Fruit fly (Drosophila melanogaster) whole organism, embryonic: ENCODE data around the gene Blos4.

Experiments used
- Ada2b ChIP-seq: fragments of 200-800 bp; sonication (Bioruptor generic); IDR thresholded peaks from 2 replicates; pipeline ENCODE4 v1.3.6; 2022; ENCODE audit warnings: missing biosample characterization, missing genetic modification characterization
- Atf6 ChIP-seq: fragments of 200-800 bp; sonication (Bioruptor generic); IDR thresholded peaks from 2 replicates; pipeline ENCODE4 v1.3.6; 2022; ENCODE audit warnings: missing biosample characterization, missing genetic modification characterization
- CG10274 ChIP-seq: fragments of 200-800 bp; sonication (Bioruptor generic); optimal IDR thresholded peaks from 3 replicates; lab custom pipeline; 2017; ENCODE audit warnings: missing biosample characterization, mild to moderate bottlenecking, missing genetic modification characterization
- CG10959 ChIP-seq: fragments of 200-800 bp; sonication (Bioruptor generic); IDR thresholded peaks from 2 replicates; pipeline ENCODE4 v1.3.6; 2022; ENCODE audit warnings: missing biosample characterization, missing genetic modification characterization
- CG11456 ChIP-seq: fragments of 200-800 bp; sonication (Bioruptor generic); IDR thresholded peaks from 3 replicates; pipeline ENCODE4 v1.3.6; 2022; ENCODE audit warnings: missing biosample characterization, missing genetic modification characterization
- CG12104 ChIP-seq: fragments of 200-800 bp; sonication (Bioruptor generic); optimal IDR thresholded peaks from 3 replicates; lab custom pipeline; 2016; ENCODE audit warnings: missing biosample characterization, missing genetic modification characterization
- CG12155 ChIP-seq: fragments of 200-800 bp; sonication (Bioruptor generic); optimal IDR thresholded peaks from 3 replicates; lab custom pipeline; 2016; ENCODE audit warnings: missing biosample characterization, missing genetic modification characterization
- CG13624 ChIP-seq: fragments of 200-800 bp; sonication (Bioruptor generic); optimal IDR thresholded peaks from 2 replicates; lab custom pipeline; 2016; ENCODE audit warnings: missing biosample characterization, missing genetic modification characterization
- CG14014 ChIP-seq: fragments of 200-800 bp; sonication (Bioruptor generic); IDR thresholded peaks from 2 replicates; pipeline ENCODE4 v1.3.6; 2022; ENCODE audit warnings: missing biosample characterization, missing genetic modification characterization
- CG15696 ChIP-seq: fragments of 200-800 bp; sonication (Bioruptor generic); optimal IDR thresholded peaks from 2 replicates; lab custom pipeline; 2019; ENCODE audit warnings: missing biosample characterization, mild to moderate bottlenecking, missing genetic modification characterization, moderate library complexity
- CG16815 ChIP-seq: fragments of 200-800 bp; sonication (Bioruptor generic); optimal IDR thresholded peaks from 3 replicates; lab custom pipeline; 2017; ENCODE audit warnings: missing biosample characterization, mild to moderate bottlenecking, missing genetic modification characterization
- CG17802 ChIP-seq: fragments of 200-800 bp; sonication (Bioruptor generic); optimal IDR thresholded peaks from 2 replicates; lab custom pipeline; 2018; ENCODE audit warnings: missing biosample characterization, mild to moderate bottlenecking, missing genetic modification characterization, moderate library complexity
- CG1792 ChIP-seq: fragments of 200-800 bp; sonication (Bioruptor generic); optimal IDR thresholded peaks from 2 replicates; lab custom pipeline; 2016; ENCODE audit warnings: missing biosample characterization, missing genetic modification characterization
- CG2712 ChIP-seq: fragments of 200-800 bp; optimal IDR thresholded peaks from 3 replicates; lab custom pipeline; 2019; ENCODE audit warnings: missing biosample characterization, mild to moderate bottlenecking, missing genetic modification characterization, moderate library complexity
- CG33213 ChIP-seq: fragments of 200-800 bp; sonication (Bioruptor generic); optimal IDR thresholded peaks from 3 replicates; lab custom pipeline; 2016; ENCODE audit warnings: missing biosample characterization, missing genetic modification characterization
- CG4617 ChIP-seq: fragments of 200-800 bp; sonication (Bioruptor generic); optimal IDR thresholded peaks from 3 replicates; lab custom pipeline; 2016; ENCODE audit warnings: missing biosample characterization, missing genetic modification characterization, borderline replicate concordance
- CG6175 ChIP-seq: fragments of 200-800 bp; sonication (Bioruptor generic); IDR thresholded peaks from 3 replicates; pipeline ENCODE4 v1.3.6; 2022; ENCODE audit warnings: missing biosample characterization, missing genetic modification characterization
- CG7372 ChIP-seq: fragments of 200-800 bp; sonication (Bioruptor generic); IDR thresholded peaks from 2 replicates; pipeline ENCODE4 v1.3.6; 2022; ENCODE audit warnings: missing biosample characterization, missing genetic modification characterization
- CG7745 ChIP-seq: fragments of 200-800 bp; sonication (Bioruptor generic); optimal IDR thresholded peaks from 2 replicates; lab custom pipeline; 2018; ENCODE audit warnings: missing biosample characterization, mild to moderate bottlenecking, missing genetic modification characterization, moderate library complexity
- CG7839 ChIP-seq: fragments of 200-800 bp; sonication (Bioruptor generic); optimal IDR thresholded peaks from 3 replicates; lab custom pipeline; 2018; ENCODE audit warnings: missing biosample characterization, mild to moderate bottlenecking, missing genetic modification characterization, moderate library complexity
- CG7987 ChIP-seq: fragments of 200-800 bp; sonication (Bioruptor generic); optimal IDR thresholded peaks from 2 replicates; lab custom pipeline; 2018; ENCODE audit warnings: missing biosample characterization, mild to moderate bottlenecking, missing genetic modification characterization, moderate library complexity
- CG8944 ChIP-seq: fragments of 200-800 bp; sonication (Bioruptor generic); optimal IDR thresholded peaks from 3 replicates; lab custom pipeline; 2016; ENCODE audit warnings: missing biosample characterization, missing genetic modification characterization
- CG9609 ChIP-seq: fragments of 200-800 bp; sonication (Bioruptor generic); optimal IDR thresholded peaks from 3 replicates; lab custom pipeline; 2016; ENCODE audit warnings: missing biosample characterization, missing genetic modification characterization
- Chrac-16 ChIP-seq: fragments of 200-800 bp; sonication (Bioruptor generic); optimal IDR thresholded peaks from 3 replicates; lab custom pipeline; 2016; ENCODE audit warnings: missing biosample characterization, missing genetic modification characterization
- Dbx ChIP-seq: fragments of 200-800 bp; sonication (Bioruptor generic); IDR thresholded peaks from 3 replicates; pipeline ENCODE4 v1.3.6; 2022; ENCODE audit warnings: missing biosample characterization, missing genetic modification characterization
- Deaf1 ChIP-seq: fragments of 200-800 bp; optimal IDR thresholded peaks from 3 replicates; lab custom pipeline; 2019; ENCODE audit warnings: missing biosample characterization, mild to moderate bottlenecking, missing genetic modification characterization, moderate library complexity
- Dfd ChIP-seq, 2 experiments: fragments of >200 bp; optimal IDR thresholded peaks; 2 replicates each; lab custom pipeline; 2017; ENCODE audit warnings: missing biosample characterization in 2 of 2, missing genetic modification characterization in 2 of 2
- Fer1 ChIP-seq: fragments of 200-800 bp; sonication (Bioruptor generic); optimal IDR thresholded peaks from 2 replicates; lab custom pipeline; 2017; ENCODE audit warnings: missing biosample characterization, mild to moderate bottlenecking, missing genetic modification characterization
- HLH3B ChIP-seq: fragments of 200-800 bp; sonication (Bioruptor generic); IDR thresholded peaks from 2 replicates; pipeline ENCODE4 v1.3.6; 2022; ENCODE audit warnings: missing biosample characterization, missing genetic modification characterization
- HLH54F ChIP-seq: fragments of 200-800 bp; sonication (Bioruptor generic); optimal IDR thresholded peaks from 3 replicates; lab custom pipeline; 2016; ENCODE audit warnings: missing biosample characterization, missing genetic modification characterization
- Hr51 ChIP-seq, 2 experiments: fragments of 200-800 bp; sonication (Bioruptor generic); optimal IDR thresholded peaks; 2 replicates in 1 of 2; 3 replicates in 1 of 2; lab custom pipeline; 2016 to 2018; ENCODE audit warnings: missing biosample characterization in 2 of 2, missing genetic modification characterization in 2 of 2, mild to moderate bottlenecking in 1 of 2, moderate library complexity in 1 of 2
- Hsf ChIP-seq: fragments of 200-800 bp; sonication (Bioruptor generic); optimal IDR thresholded peaks from 3 replicates; lab custom pipeline; 2016; ENCODE audit warnings: missing biosample characterization, missing genetic modification characterization
- MESR4 ChIP-seq: fragments of 200-800 bp; sonication (Bioruptor generic); optimal IDR thresholded peaks from 2 replicates; lab custom pipeline; 2018; ENCODE audit warnings: missing biosample characterization, mild to moderate bottlenecking, missing genetic modification characterization, moderate library complexity
- NFAT ChIP-seq: fragments of 200-800 bp; sonication (Bioruptor generic); IDR thresholded peaks from 2 replicates; pipeline ENCODE4 v1.3.6; 2022; ENCODE audit warnings: missing biosample characterization, missing genetic modification characterization
- Rx ChIP-seq: fragments of 200-800 bp; sonication (Bioruptor generic); IDR thresholded peaks from 2 replicates; pipeline ENCODE4 v1.3.6; 2022; ENCODE audit warnings: missing biosample characterization, missing genetic modification characterization
- al ChIP-seq: fragments of 200-800 bp; sonication (Bioruptor generic); IDR thresholded peaks from 2 replicates; pipeline ENCODE4 v1.3.6; 2022; ENCODE audit warnings: missing biosample characterization, missing genetic modification characterization
- ara ChIP-seq: fragments of 200-800 bp; sonication (Bioruptor generic); IDR thresholded peaks from 2 replicates; pipeline ENCODE4 v1.3.6; 2022; ENCODE audit warnings: missing biosample characterization, missing genetic modification characterization
- ato ChIP-seq: fragments of 200-800 bp; sonication (Bioruptor generic); IDR thresholded peaks from 2 replicates; pipeline ENCODE4 v1.3.6; 2022; ENCODE audit warnings: missing biosample characterization, missing genetic modification characterization; ENCODE audit not compliant: partially characterized antibody
- cg ChIP-seq: fragments of 200-800 bp; sonication (Bioruptor generic); optimal IDR thresholded peaks from 3 replicates; lab custom pipeline; 2019; ENCODE audit warnings: missing biosample characterization, mild to moderate bottlenecking, missing genetic modification characterization, moderate library complexity
- chinmo ChIP-seq: fragments of 200-800 bp; sonication (Bioruptor generic); IDR thresholded peaks from 4 replicates; pipeline ENCODE4 v1.3.6; 2022; ENCODE audit warnings: missing biosample characterization, missing genetic modification characterization; ENCODE audit not compliant: partially characterized antibody
- dimm ChIP-seq: fragments of 200-800 bp; sonication (Bioruptor generic); IDR thresholded peaks from 2 replicates; pipeline ENCODE4 v1.3.6; 2022; ENCODE audit warnings: missing biosample characterization, missing genetic modification characterization
- en ChIP-seq: fragments of 200-800 bp; sonication (Bioruptor generic); optimal IDR thresholded peaks from 2 replicates; lab custom pipeline; 2016; ENCODE audit warnings: missing biosample characterization, missing genetic modification characterization
- grau ChIP-seq: fragments of 200-800 bp; optimal IDR thresholded peaks from 3 replicates; lab custom pipeline; 2019; ENCODE audit warnings: missing biosample characterization, mild to moderate bottlenecking, missing genetic modification characterization, moderate library complexity
- jumu ChIP-seq: fragments of 200-800 bp; sonication (Bioruptor generic); optimal IDR thresholded peaks from 3 replicates; lab custom pipeline; 2016; ENCODE audit warnings: missing biosample characterization, missing genetic modification characterization
- kay ChIP-seq: fragments of 200-800 bp; sonication (Bioruptor generic); optimal IDR thresholded peaks from 2 replicates; lab custom pipeline; 2016; ENCODE audit warnings: missing biosample characterization, missing genetic modification characterization
- pros ChIP-seq: fragments of 200-800 bp; sonication (Bioruptor generic); optimal IDR thresholded peaks from 3 replicates; lab custom pipeline; 2019; ENCODE audit warnings: missing biosample characterization, mild to moderate bottlenecking, missing genetic modification characterization, moderate library complexity
- sens-2 ChIP-seq: fragments of 200-800 bp; sonication (Bioruptor generic); IDR thresholded peaks from 2 replicates; pipeline ENCODE4 v1.3.6; 2022; ENCODE audit warnings: missing biosample characterization, missing genetic modification characterization
- sr ChIP-seq: fragments of 200-800 bp; sonication (Bioruptor generic); IDR thresholded peaks from 3 replicates; pipeline ENCODE4 v1.3.6; 2022; ENCODE audit warnings: missing biosample characterization, missing genetic modification characterization
- stwl ChIP-seq: fragments of 200-800 bp; sonication (Bioruptor generic); optimal IDR thresholded peaks from 3 replicates; lab custom pipeline; 2018; ENCODE audit warnings: missing biosample characterization, mild to moderate bottlenecking, missing genetic modification characterization, moderate library complexity
- twi ChIP-seq: fragments of 200-800 bp; optimal IDR thresholded peaks from 2 replicates; lab custom pipeline; 2019; ENCODE audit warnings: missing biosample characterization, mild to moderate bottlenecking, missing genetic modification characterization, moderate library complexity
- unpg ChIP-seq: fragments of 200-800 bp; sonication (Bioruptor generic); optimal IDR thresholded peaks from 3 replicates; lab custom pipeline; 2018; ENCODE audit warnings: missing biosample characterization, mild to moderate bottlenecking, missing genetic modification characterization, moderate library complexity
- wdn ChIP-seq: fragments of 200-800 bp; sonication (Bioruptor generic); IDR thresholded peaks from 2 replicates; pipeline ENCODE4 v1.3.6; 2022; ENCODE audit warnings: missing biosample characterization, missing genetic modification characterization
- yki ChIP-seq: fragments of >200 bp; optimal IDR thresholded peaks from 3 replicates; lab custom pipeline; 2018

Blos4 gene

DNA sequence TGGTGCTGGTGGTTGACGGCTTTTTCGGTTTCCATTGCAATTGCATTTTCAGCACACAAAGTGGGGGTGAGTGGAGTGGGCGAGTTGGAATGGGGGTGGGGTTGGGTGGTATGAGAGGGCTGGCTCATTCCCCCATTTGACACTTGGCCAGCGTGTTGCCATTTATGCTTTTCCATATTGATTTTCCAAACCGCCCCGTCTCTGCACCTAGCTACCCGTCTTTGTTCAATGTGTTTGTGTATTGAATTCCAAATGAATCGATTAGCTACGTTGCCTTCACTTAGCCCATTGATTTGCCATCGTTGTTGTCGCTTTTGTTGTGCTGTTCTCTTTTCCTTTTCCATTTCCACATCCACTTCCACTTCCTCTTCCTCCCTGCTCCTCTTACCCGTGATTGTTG, 35.2 kb upstream of the Blos4 start (continued):
- TF ChIP-seq wdn (GFP tag; lab: Robert Waterston, UW): no peak
- no peak for TF ChIP-seq CG14014 (GFP tag; lab: Robert Waterston, UW)
- TF ChIP-seq yki (lab: Kevin White, UChicago): no peak
- TF ChIP-seq Dfd (GFP tag; optimal IDR thresholded peaks at IDR 0.05; lab: Kevin White, UChicago): no peak
- no peak for TF ChIP-seq CG4617
- no peak for TF ChIP-seq Chrac-16 (GFP tag; lab: Kevin White, UChicago)
- no peak for TF ChIP-seq NFAT (GFP tag; lab: Robert Waterston, UW)
- TF ChIP-seq CG12104: no peak
- no peak for TF ChIP-seq sens-2
- TF ChIP-seq CG7987 (GFP tag; lab: Kevin White, UChicago): no peak
- TF ChIP-seq CG7372: no peak
- no peak for TF ChIP-seq CG8944
- TF ChIP-seq CG1792: no peak
- TF ChIP-seq CG16815 (GFP tag; lab: Kevin White, UChicago): no peak
- peak; percentile 4 for TF ChIP-seq cg
- TF ChIP-seq sr (GFP tag; lab: Robert Waterston, UW): no peak
- no peak for TF ChIP-seq CG15696
- no peak for TF ChIP-seq kay (GFP tag; lab: Kevin White, UChicago)
- no peak for TF ChIP-seq Hr51 (GFP tag; optimal IDR thresholded peaks at IDR 0.05; lab: Kevin White, UChicago)
- TF ChIP-seq Dbx (GFP tag; lab: Robert Waterston, UW): no peak
- TF ChIP-seq HLH3B (GFP tag; lab: Robert Waterston, UW): no peak
- no peak for TF ChIP-seq jumu (GFP tag; lab: Kevin White, UChicago)
- no peak for TF ChIP-seq CG33213 (GFP tag; lab: Kevin White, UChicago)
- no peak for TF ChIP-seq Atf6 (GFP tag; lab: Robert Waterston, UW)
- no peak for TF ChIP-seq al (GFP tag; lab: Robert Waterston, UW)
- 0 out of 2 replicates have a peak, but pooled peaks have one; percentile 0 for TF ChIP-seq CG10959
- no peak for TF ChIP-seq en (GFP tag; lab: Kevin White, UChicago)
- TF ChIP-seq chinmo (GFP tag; lab: Robert Waterston, UW): 0 out of 4 replicates have a peak, but pooled peaks have one; percentile 31
- TF ChIP-seq Rx (GFP tag; lab: Robert Waterston, UW): no peak
- no peak for TF ChIP-seq CG6175 (GFP tag; lab: Robert Waterston, UW)
- no peak for TF ChIP-seq twi (tag; lab: Kevin White, UChicago)
- TF ChIP-seq CG7745 (tag; lab: Kevin White, UChicago): no peak
- TF ChIP-seq dimm (GFP tag; lab: Robert Waterston, UW): 0 out of 2 replicates have a peak, but pooled peaks have one; percentile 2
- TF ChIP-seq Ada2b (GFP tag; lab: Robert Waterston, UW): no peak
- TF ChIP-seq Fer1: no peak
- TF ChIP-seq stwl (tag; lab: Kevin White, UChicago): no peak
- TF ChIP-seq CG7839 (tag; lab: Kevin White, UChicago): no peak
- TF ChIP-seq CG13624 (GFP tag; lab: Kevin White, UChicago): no peak
- no peak for TF ChIP-seq CG9609 (GFP tag; lab: Kevin White, UChicago)
- TF ChIP-seq MESR4: no peak
- no peak for TF ChIP-seq ara (GFP tag; lab: Robert Waterston, UW)
- no peak for TF ChIP-seq CG11456 (GFP tag; lab: Robert Waterston, UW)
- TF ChIP-seq CG2712 (tag; lab: Kevin White, UChicago): no peak
- TF ChIP-seq unpg (GFP tag; lab: Kevin White, UChicago): no peak
- no peak for TF ChIP-seq Hsf (GFP tag; lab: Kevin White, UChicago)
- TF ChIP-seq CG12155 (GFP tag; lab: Kevin White, UChicago): no peak
- no peak for TF ChIP-seq CG10274 (GFP tag; lab: Kevin White, UChicago)
- TF ChIP-seq pros (GFP tag; lab: Kevin White, UChicago): peak; percentile 32
- TF ChIP-seq ato: no peak
- TF ChIP-seq HLH54F (GFP tag; lab: Kevin White, UChicago): no peak
- no peak for TF ChIP-seq grau (tag; lab: Kevin White, UChicago)
- no peak for TF ChIP-seq CG17802 (tag; lab: Kevin White, UChicago)
- TF ChIP-seq Deaf1: no peak
